Fruit fly (Drosophila melanogaster) Kc167 (cell line): ENCODE data around the gene CG18586.

Source experiments
- h ChIP-seq: fragments of >200 bp; optimal IDR thresholded peaks from 3 replicates; lab custom pipeline; 2018; ENCODE audit warnings: missing external identifiers
- insv ChIP-seq: fragments of >200 bp; optimal IDR thresholded peaks from 3 replicates; lab custom pipeline; 2018; ENCODE audit warnings: missing external identifiers

DNA sequence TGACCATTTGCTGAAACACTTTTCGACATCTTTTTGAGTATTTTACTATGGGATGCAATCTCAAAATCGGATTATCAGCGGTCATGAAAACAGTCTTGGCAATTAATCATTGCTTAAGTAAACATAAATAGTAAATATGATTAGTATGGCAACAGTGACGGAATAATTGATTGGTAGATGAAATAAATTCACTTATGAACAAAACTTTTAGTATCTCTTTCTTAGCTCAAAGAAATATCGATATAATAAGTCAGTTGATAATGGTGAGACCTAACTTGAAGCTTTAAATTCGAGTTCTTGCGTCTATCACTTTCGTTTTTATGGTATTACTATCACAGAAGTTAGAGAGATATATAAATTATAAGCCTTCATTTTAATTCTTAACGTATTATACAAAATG, 1.9 kb upstream of the CG18586 start, which contains the start of gene CG5568:
- no peak for TF ChIP-seq h (lab: Kevin White, UChicago)
- no peak for TF ChIP-seq insv (lab: Kevin White, UChicago)
